Fruit fly (Drosophila melanogaster) whole organism, adult: ENCODE results near the gene pll.
A peak's percentile ranks its signal among the peaks of the same experiment; 100 is the strongest.

Source experiments
- CG11617 ChIP-seq: fragments of 200-800 bp; sonication (Bioruptor generic); optimal IDR thresholded peaks from 2 replicates; lab custom pipeline; 2017; ENCODE audit warnings: mild to moderate bottlenecking, missing biosample characterization, missing genetic modification reagents, missing genetic modification characterization
- CG14711 ChIP-seq: fragments of 200-800 bp; sonication (Bioruptor generic); optimal IDR thresholded peaks from 2 replicates; lab custom pipeline; 2018; ENCODE audit warnings: missing biosample characterization, mild to moderate bottlenecking, missing genetic modification characterization, moderate library complexity
- CG33017 ChIP-seq: fragments of 200-800 bp; sonication (Bioruptor generic); optimal IDR thresholded peaks from 2 replicates; lab custom pipeline; 2018; ENCODE audit warnings: missing biosample characterization, mild to moderate bottlenecking, missing genetic modification characterization, moderate library complexity
- CG5204 ChIP-seq: fragments of 200-800 bp; sonication (Bioruptor generic); optimal IDR thresholded peaks from 2 replicates; lab custom pipeline; 2016; ENCODE audit warnings: missing biosample characterization, missing genetic modification characterization
- CG7045 ChIP-seq: fragments of 200-800 bp; sonication (Bioruptor generic); optimal IDR thresholded peaks from 2 replicates; lab custom pipeline; 2017; ENCODE audit warnings: missing biosample characterization, mild to moderate bottlenecking, missing genetic modification characterization
- CG7101 ChIP-seq: fragments of 200-800 bp; sonication (Bioruptor generic); optimal IDR thresholded peaks from 2 replicates; lab custom pipeline; 2018; ENCODE audit warnings: missing biosample characterization, mild to moderate bottlenecking, missing genetic modification characterization, moderate library complexity
- Crg-1 ChIP-seq: fragments of 200-800 bp; sonication (Bioruptor generic); optimal IDR thresholded peaks from 2 replicates; lab custom pipeline; 2016; ENCODE audit warnings: missing biosample characterization, missing genetic modification characterization
- Hr96 ChIP-seq: fragments of 200-800 bp; sonication (Bioruptor generic); optimal IDR thresholded peaks from 2 replicates; lab custom pipeline; 2016; ENCODE audit warnings: missing biosample characterization, missing genetic modification characterization
- Mnt ChIP-seq: fragments of 200-800 bp; sonication (Bioruptor generic); optimal IDR thresholded peaks from 2 replicates; lab custom pipeline; 2016; ENCODE audit warnings: missing biosample characterization, mild to moderate bottlenecking, missing genetic modification characterization
- cic ChIP-seq: fragments of 200-800 bp; sonication (Bioruptor generic); optimal IDR thresholded peaks from 2 replicates; lab custom pipeline; 2017; ENCODE audit warnings: missing biosample characterization, mild to moderate bottlenecking, missing genetic modification characterization, moderate library complexity
- cnc ChIP-seq, 2 experiments: fragments of >200 bp; optimal IDR thresholded peaks; 2 replicates each; lab custom pipeline; 2017
- kay ChIP-seq: fragments of 200-800 bp; sonication (Bioruptor generic); peaks from one replicate; lab custom pipeline; 2016; ENCODE audit warnings: missing biosample characterization, missing genetic modification characterization, borderline replicate concordance
- ovo ChIP-seq: fragments of 200-800 bp; sonication (Bioruptor generic); optimal IDR thresholded peaks from 2 replicates; lab custom pipeline; 2016; ENCODE audit warnings: missing biosample characterization, missing genetic modification characterization
- tj ChIP-seq: fragments of 200-800 bp; sonication (Bioruptor generic); optimal IDR thresholded peaks from 3 replicates; lab custom pipeline; 2017; ENCODE audit warnings: missing biosample characterization, mild to moderate bottlenecking, missing genetic modification characterization, moderate library complexity

DNA sequence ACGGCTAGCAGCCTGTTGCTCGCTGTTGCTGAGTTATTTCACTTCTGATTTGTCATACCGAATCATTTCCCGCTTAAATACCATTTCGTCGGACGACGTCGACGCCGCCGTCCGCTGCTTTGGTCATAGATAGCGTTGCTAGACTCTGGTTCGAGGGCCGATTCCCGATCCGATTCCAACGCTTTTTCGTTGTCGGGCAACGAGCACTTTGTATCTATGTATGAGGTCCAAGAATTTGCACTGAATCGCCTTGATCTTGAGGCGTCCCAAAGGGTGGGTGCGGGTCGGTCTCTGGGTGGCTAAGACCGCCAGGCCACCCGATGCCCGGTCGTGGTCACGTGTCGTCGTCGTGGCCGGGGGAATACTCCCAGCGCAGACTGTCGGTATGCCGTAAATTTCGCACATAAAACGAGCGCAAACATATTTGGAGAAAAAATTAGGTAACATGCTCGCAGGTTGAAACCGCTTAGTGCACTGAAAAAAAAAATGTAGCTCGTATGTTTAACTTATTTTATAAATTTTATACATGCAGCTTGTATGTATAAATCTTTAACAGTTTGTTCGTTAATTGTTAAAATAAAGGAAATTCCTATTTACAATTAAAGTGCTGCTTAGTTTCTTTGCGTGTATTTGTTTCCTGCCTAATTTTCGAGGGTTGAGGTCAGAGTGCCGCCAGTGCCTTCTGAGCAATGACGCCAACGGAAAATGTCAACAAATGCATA is 39.3 kb upstream of the pll start, which contains the start of gene CG3348:
- TF ChIP-seq cic (GFP tag; lab: Kevin White, UChicago): no peak
- TF ChIP-seq kay: no peak
- TF ChIP-seq cnc (optimal IDR thresholded peaks at IDR 0.05; lab: Kevin White, UChicago): no peak
- no peak for TF ChIP-seq Mnt
- TF ChIP-seq CG7045 (GFP tag; lab: Kevin White, UChicago): peak; percentile 38
- TF ChIP-seq ovo (GFP tag; lab: Kevin White, UChicago): peak; percentile 47
- peak; percentile 49 for TF ChIP-seq CG33017 (tag; lab: Kevin White, UChicago)
- TF ChIP-seq tj (GFP tag; lab: Kevin White, UChicago): peak; percentile 30
- TF ChIP-seq CG11617 (GFP tag; lab: Kevin White, UChicago): peak; percentile 68
- TF ChIP-seq Crg-1 (GFP tag; lab: Kevin White, UChicago): no peak
- TF ChIP-seq Hr96 (GFP tag; lab: Kevin White, UChicago): no peak
- peak; percentile 53 for TF ChIP-seq CG5204 (GFP tag; lab: Kevin White, UChicago)
- peak; percentile 71 for TF ChIP-seq CG7101 (tag; lab: Kevin White, UChicago)
- TF ChIP-seq CG14711 (tag; lab: Kevin White, UChicago): peak; percentile 69
